Fruit fly (Drosophila melanogaster): ENCODE data around the gene CG10466.

CG10466 gene

dm6 chr2L:19796111-19796451 is 4.2 kb downstream of the CG10466 start, which contains the start of gene sick:
Gene sick (plus strand): TSS chr2L:19796365.
- no peak for TF ChIP-seq peb (GFP tag; IDR thresholded peaks at IDR 0.05)
- TF ChIP-seq bsh (GFP tag; optimal IDR thresholded peaks at IDR 0.05), result no peak
- no peak for TF ChIP-seq CG1832 (GFP tag; optimal IDR thresholded peaks at IDR 0.05)
- TF ChIP-seq chn (GFP tag; optimal IDR thresholded peaks at IDR 0.05), result no peak
- TF ChIP-seq Med (GFP tag), result peak; percentile 69
- no peak for TF ChIP-seq pita (GFP tag; optimal IDR thresholded peaks at IDR 0.05)
- TF ChIP-seq CG17361 (GFP tag; IDR thresholded peaks at IDR 0.05), result no peak
- TF ChIP-seq CG17612 (GFP tag; IDR thresholded peaks at IDR 0.05), result no peak
- no peak for TF ChIP-seq CG11398 (GFP tag; optimal IDR thresholded peaks at IDR 0.05)
- peak; percentile 64 for TF ChIP-seq CG2116 (GFP tag; optimal IDR thresholded peaks at IDR 0.05)
- peak; percentile 87 for TF ChIP-seq CG34376 (GFP tag; optimal IDR thresholded peaks at IDR 0.05)
- no peak for TF ChIP-seq CG2129 (GFP tag; IDR thresholded peaks at IDR 0.05; ENCODE audit: partially characterized antibody)
- TF ChIP-seq CG31441 (GFP tag; IDR thresholded peaks at IDR 0.05), result 0 out of 2 replicates have a peak, but pooled peaks have one; percentile 39
- TF ChIP-seq Fer2 (tag; optimal IDR thresholded peaks at IDR 0.05), result no peak
- TF ChIP-seq lilli (GFP tag; optimal IDR thresholded peaks at IDR 0.05), result no peak
- TF ChIP-seq gt (GFP tag; IDR thresholded peaks at IDR 0.05), result no peak
- TF ChIP-seq ato (GFP tag; IDR thresholded peaks at IDR 0.05; ENCODE audit: partially characterized antibody), result no peak
- TF ChIP-seq CG7963 (GFP tag; IDR thresholded peaks at IDR 0.05; ENCODE audit: partially characterized antibody), result no peak
- no peak for TF ChIP-seq HLH4C (GFP tag; IDR thresholded peaks at IDR 0.05; ENCODE audit: partially characterized antibody)
- no peak for TF ChIP-seq Sin3A (optimal IDR thresholded peaks at IDR 0.05)
- TF ChIP-seq Gug (GFP tag; IDR thresholded peaks at IDR 0.05), result no peak
- no peak for TF ChIP-seq wdn (GFP tag; IDR thresholded peaks at IDR 0.05)
- no peak for TF ChIP-seq ap (GFP tag; IDR thresholded peaks at IDR 0.05)
- TF ChIP-seq CG6689 (GFP tag; IDR thresholded peaks at IDR 0.05), result no peak
- no peak for TF ChIP-seq Gsc (GFP tag; IDR thresholded peaks at IDR 0.05)
- TF ChIP-seq dm (GFP tag; optimal IDR thresholded peaks at IDR 0.05), result no peak
- no peak for TF ChIP-seq pum (GFP tag; optimal IDR thresholded peaks at IDR 0.05)
- no peak for TF ChIP-seq tap (tag; optimal IDR thresholded peaks at IDR 0.05)
- no peak for TF ChIP-seq fru (optimal IDR thresholded peaks at IDR 0.05)
- TF ChIP-seq D (optimal IDR thresholded peaks at IDR 0.05), result no peak
- no peak for TF ChIP-seq D (GFP tag; optimal IDR thresholded peaks at IDR 0.05)
- no peak for TF ChIP-seq Sox102F (GFP tag; optimal IDR thresholded peaks at IDR 0.05)
- peak; percentile 48; the same call in 2 of the 3 replicates for TF ChIP-seq ci (GFP tag; IDR thresholded peaks at IDR 0.05)
- TF ChIP-seq gsb-n (tag; optimal IDR thresholded peaks at IDR 0.05), result no peak
- no peak for TF ChIP-seq D19B (GFP tag; optimal IDR thresholded peaks at IDR 0.05)
- TF ChIP-seq ATbp (GFP tag; optimal IDR thresholded peaks at IDR 0.05), result peak; percentile 36
- TF ChIP-seq CoRest (tag; optimal IDR thresholded peaks at IDR 0.05), result peak; percentile 9
- no peak for TF ChIP-seq CG42726 (GFP tag; IDR thresholded peaks at IDR 0.05; ENCODE audit: partially characterized antibody)
- no peak for TF ChIP-seq yki (optimal IDR thresholded peaks at IDR 0.05)
- TF ChIP-seq ewg (GFP tag; optimal IDR thresholded peaks at IDR 0.05), result no peak
- no peak for TF ChIP-seq CG10959 (GFP tag; IDR thresholded peaks at IDR 0.05)
- no peak for TF ChIP-seq CG9932 (GFP tag; IDR thresholded peaks at IDR 0.05)
- no peak; the same call in 2 of the 3 replicates for TF ChIP-seq sr (GFP tag; IDR thresholded peaks at IDR 0.05)
- no peak; the same call in 2 of the 3 replicates for TF ChIP-seq CG11695 (GFP tag; IDR thresholded peaks at IDR 0.05)
- TF ChIP-seq Scr (GFP tag; IDR thresholded peaks at IDR 0.05; ENCODE audit: partially characterized antibody), result no peak
- TF ChIP-seq CG1647 (GFP tag; optimal IDR thresholded peaks at IDR 0.05), result no peak
- TF ChIP-seq MTF-1 (GFP tag; optimal IDR thresholded peaks at IDR 0.05; ENCODE audit: borderline replicate concordance), result peak; percentile 12
- TF ChIP-seq gro (GFP tag; optimal IDR thresholded peaks at IDR 0.05), result no peak
- TF ChIP-seq her (GFP tag; optimal IDR thresholded peaks at IDR 0.05), result no peak
- no peak for TF ChIP-seq cg (GFP tag; optimal IDR thresholded peaks at IDR 0.05)
- no peak for TF ChIP-seq Lpt (GFP tag; optimal IDR thresholded peaks at IDR 0.05)
- TF ChIP-seq H15 (GFP tag; IDR thresholded peaks at IDR 0.05), result 0 out of 3 replicates have a peak, but pooled peaks have one; percentile 2
- peak; percentile 21 for TF ChIP-seq trem (tag; optimal IDR thresholded peaks at IDR 0.05)
